Worm (Caenorhabditis elegans) whole organism, L1 larva: ENCODE data around the gene neg-1.

Experiments
- aha-1 ChIP-seq: fragments of 150-350 bp; optimal IDR thresholded peaks from 2 replicates; lab custom pipeline; 2014; ENCODE audit warnings: missing biosample characterization, missing genetic modification characterization
- dpl-1 ChIP-seq, 3 experiments: fragments of 150-350 bp in 2 of 3; sonication (generic microtip) in 1 of 3; optimal IDR thresholded peaks; 2 replicates each; lab custom pipeline; 2014 to 2017; ENCODE audit warnings: missing biosample characterization in 3 of 3, missing genetic modification characterization in 3 of 3, missing genetic modification reagents in 3 of 3
- fkh-10 ChIP-seq: sonication (generic microtip); optimal IDR thresholded peaks from 2 replicates; lab custom pipeline; 2017; ENCODE audit warnings: missing biosample characterization, missing genetic modification reagents, missing genetic modification characterization
- lin-15B ChIP-seq: fragments of 150-350 bp; sonication (generic microtip); optimal IDR thresholded peaks from 3 replicates; lab custom pipeline; 2014; ENCODE audit warnings: missing biosample characterization, missing genetic modification characterization
- lin-39 ChIP-seq: fragments of 150-350 bp; optimal IDR thresholded peaks from 2 replicates; lab custom pipeline; 2014; ENCODE audit warnings: missing biosample characterization, missing genetic modification reagents, missing genetic modification characterization
- lir-3 ChIP-seq: sonication (generic microtip); optimal IDR thresholded peaks from 2 replicates; lab custom pipeline; 2016; ENCODE audit warnings: mild to moderate bottlenecking, missing genetic modification characterization, moderate library complexity, missing compliant biosample characterization; ENCODE audit not compliant: poor library complexity
- mep-1 ChIP-seq: fragments of 150-350 bp; optimal IDR thresholded peaks from 2 replicates; lab custom pipeline; 2014; ENCODE audit warnings: missing biosample characterization, missing genetic modification characterization
- pqm-1 ChIP-seq: sonication (generic microtip); optimal IDR thresholded peaks from 3 replicates; lab custom pipeline; 2017; ENCODE audit warnings: missing biosample characterization, missing genetic modification characterization

- no peak for TF ChIP-seq aha-1 (tag; lab: Kevin White, UChicago)
- TF ChIP-seq lin-15B (tag; lab: Kevin White, UChicago): no peak
- TF ChIP-seq dpl-1 (GFP tag; optimal IDR thresholded peaks at IDR 0.05; lab: Kevin White, UChicago): no peak
- no peak for TF ChIP-seq lin-39 (tag; lab: Kevin White, UChicago)
- no peak for TF ChIP-seq mep-1
- no peak for TF ChIP-seq lir-3 (tag; lab: Kevin White, UChicago)
- TF ChIP-seq pqm-1 (tag; lab: Kevin White, UChicago): no peak
- TF ChIP-seq fkh-10 (GFP tag; lab: Kevin White, UChicago): no peak
Measured at ce11 chrV:4400118-4400517, 25.4 kb upstream of the neg-1 start, which contains the start of gene F13A2.4.
